Fruit fly (Drosophila melanogaster) whole organism, embryonic: Measurements from ENCODE around the gene CG42542.

Experiments used
- Bdp1 ChIP-seq: fragments of 200-800 bp; sonication (Bioruptor generic); optimal IDR thresholded peaks from 3 replicates; lab custom pipeline; 2016; ENCODE audit warnings: missing biosample characterization, missing genetic modification characterization
- BtbVII ChIP-seq: fragments of 200-800 bp; sonication (Bioruptor generic); optimal IDR thresholded peaks from 3 replicates; lab custom pipeline; 2017; ENCODE audit warnings: missing biosample characterization, mild to moderate bottlenecking, missing genetic modification characterization
- Bteb2 ChIP-seq: fragments of 200-800 bp; sonication (Bioruptor generic); optimal IDR thresholded peaks from 2 replicates; lab custom pipeline; 2016; ENCODE audit warnings: missing biosample characterization, missing genetic modification characterization
- C15 ChIP-seq: fragments of 200-800 bp; sonication (Bioruptor generic); IDR thresholded peaks from 3 replicates; pipeline ENCODE4 v1.3.6; 2022; ENCODE audit warnings: missing biosample characterization, missing genetic modification characterization
- CG10267 ChIP-seq: fragments of 200-800 bp; sonication (Bioruptor generic); optimal IDR thresholded peaks from 2 replicates; lab custom pipeline; 2018; ENCODE audit warnings: missing biosample characterization, mild to moderate bottlenecking, missing genetic modification characterization, moderate library complexity
- CG10321 ChIP-seq: fragments of 200-800 bp; sonication (Bioruptor generic); IDR thresholded peaks from 2 replicates; pipeline ENCODE4 v1.3.6; 2022; ENCODE audit warnings: missing biosample characterization, missing genetic modification characterization
- CG10959 ChIP-seq: fragments of 200-800 bp; sonication (Bioruptor generic); IDR thresholded peaks from 2 replicates; pipeline ENCODE4 v1.3.6; 2022; ENCODE audit warnings: missing biosample characterization, missing genetic modification characterization
- CG12155 ChIP-seq: fragments of 200-800 bp; sonication (Bioruptor generic); optimal IDR thresholded peaks from 3 replicates; lab custom pipeline; 2016; ENCODE audit warnings: missing biosample characterization, missing genetic modification characterization
- CG12219 ChIP-seq: fragments of 200-800 bp; sonication (Bioruptor generic); optimal IDR thresholded peaks from 3 replicates; lab custom pipeline; 2018; ENCODE audit warnings: missing biosample characterization, mild to moderate bottlenecking, missing genetic modification characterization
- CG13424 ChIP-seq: fragments of 200-800 bp; sonication (Bioruptor generic); optimal IDR thresholded peaks from 2 replicates; lab custom pipeline; 2019; ENCODE audit warnings: missing biosample characterization, mild to moderate bottlenecking, missing genetic modification characterization, moderate library complexity
- CG16815 ChIP-seq: fragments of 200-800 bp; sonication (Bioruptor generic); optimal IDR thresholded peaks from 3 replicates; lab custom pipeline; 2017; ENCODE audit warnings: missing biosample characterization, mild to moderate bottlenecking, missing genetic modification characterization
- CG17359 ChIP-seq: fragments of 200-800 bp; sonication (Bioruptor generic); optimal IDR thresholded peaks from 3 replicates; lab custom pipeline; 2018; ENCODE audit warnings: missing biosample characterization, mild to moderate bottlenecking, missing genetic modification characterization, moderate library complexity
- CG17568 ChIP-seq: fragments of 200-800 bp; sonication (Bioruptor generic); optimal IDR thresholded peaks from 2 replicates; lab custom pipeline; 2018; ENCODE audit warnings: missing biosample characterization, mild to moderate bottlenecking, missing genetic modification characterization, moderate library complexity
- CG2116 ChIP-seq: fragments of 200-800 bp; sonication (Bioruptor generic); optimal IDR thresholded peaks from 3 replicates; lab custom pipeline; 2018; ENCODE audit warnings: missing biosample characterization, mild to moderate bottlenecking, missing genetic modification characterization
- CG4617 ChIP-seq: fragments of 200-800 bp; sonication (Bioruptor generic); optimal IDR thresholded peaks from 3 replicates; lab custom pipeline; 2016; ENCODE audit warnings: missing biosample characterization, missing genetic modification characterization, borderline replicate concordance
- CG4854 ChIP-seq: fragments of 200-800 bp; sonication (Bioruptor generic); optimal IDR thresholded peaks from 2 replicates; lab custom pipeline; 2016; ENCODE audit warnings: missing biosample characterization, missing genetic modification characterization, inconsistent platforms
- CG6175 ChIP-seq: fragments of 200-800 bp; sonication (Bioruptor generic); IDR thresholded peaks from 3 replicates; pipeline ENCODE4 v1.3.6; 2022; ENCODE audit warnings: missing biosample characterization, missing genetic modification characterization
- CG6765 ChIP-seq: fragments of 200-800 bp; sonication (Bioruptor generic); optimal IDR thresholded peaks from 3 replicates; lab custom pipeline; 2017; ENCODE audit warnings: missing biosample characterization, mild to moderate bottlenecking, missing genetic modification characterization
- CG6813 ChIP-seq: fragments of 200-800 bp; sonication (Bioruptor generic); optimal IDR thresholded peaks from 2 replicates; lab custom pipeline; 2017; ENCODE audit warnings: missing biosample characterization, missing genetic modification characterization, mild to moderate bottlenecking, moderate library complexity, missing genetic modification reagents
- CG8290 ChIP-seq, 3 experiments: fragments of 200-800 bp; sonication (Bioruptor generic); optimal IDR thresholded peaks; 2 replicates each; lab custom pipeline; 2016 to 2019; ENCODE audit warnings: missing biosample characterization in 3 of 3, missing genetic modification characterization in 3 of 3, mild to moderate bottlenecking in 2 of 3, moderate library complexity in 1 of 3
- CG9215 ChIP-seq: fragments of 200-800 bp; sonication (Bioruptor generic); IDR thresholded peaks from 2 replicates; pipeline ENCODE4 v1.3.6; 2022; ENCODE audit warnings: missing biosample characterization, missing genetic modification characterization
- CrebB ChIP-seq: fragments of 200-800 bp; sonication (Bioruptor generic); optimal IDR thresholded peaks from 3 replicates; lab custom pipeline; 2018; ENCODE audit warnings: missing biosample characterization, mild to moderate bottlenecking, missing genetic modification characterization
- D19B ChIP-seq: fragments of 200-800 bp; sonication (Bioruptor generic); optimal IDR thresholded peaks from 2 replicates; lab custom pipeline; 2017; ENCODE audit warnings: missing biosample characterization, mild to moderate bottlenecking, missing genetic modification characterization
- Doc2 ChIP-seq: fragments of 200-800 bp; sonication (Bioruptor generic); IDR thresholded peaks from 2 replicates; pipeline ENCODE4 v1.3.6; 2022; ENCODE audit warnings: missing biosample characterization, missing genetic modification characterization
- Fer2 ChIP-seq: fragments of 200-800 bp; sonication (Bioruptor generic); optimal IDR thresholded peaks from 2 replicates; lab custom pipeline; 2018; ENCODE audit warnings: missing biosample characterization, mild to moderate bottlenecking, missing genetic modification characterization, moderate library complexity
- HLH3B ChIP-seq: fragments of 200-800 bp; sonication (Bioruptor generic); IDR thresholded peaks from 2 replicates; pipeline ENCODE4 v1.3.6; 2022; ENCODE audit warnings: missing biosample characterization, missing genetic modification characterization
- HLH54F ChIP-seq: fragments of 200-800 bp; sonication (Bioruptor generic); optimal IDR thresholded peaks from 3 replicates; lab custom pipeline; 2016; ENCODE audit warnings: missing biosample characterization, missing genetic modification characterization
- Hand ChIP-seq: fragments of 200-800 bp; sonication (Bioruptor generic); optimal IDR thresholded peaks from 2 replicates; lab custom pipeline; 2017; ENCODE audit warnings: mild to moderate bottlenecking, missing biosample characterization, missing genetic modification reagents, missing genetic modification characterization
- Hr51 ChIP-seq, 2 experiments: fragments of 200-800 bp; sonication (Bioruptor generic); optimal IDR thresholded peaks; 2 replicates in 1 of 2; 3 replicates in 1 of 2; lab custom pipeline; 2016 to 2018; ENCODE audit warnings: missing biosample characterization in 2 of 2, missing genetic modification characterization in 2 of 2, mild to moderate bottlenecking in 1 of 2, moderate library complexity in 1 of 2
- Mad ChIP-seq: fragments of 200-800 bp; sonication (Bioruptor generic); optimal IDR thresholded peaks from 2 replicates; lab custom pipeline; 2016; ENCODE audit warnings: missing biosample characterization, missing genetic modification characterization
- NfI ChIP-seq: fragments of 200-800 bp; sonication (Bioruptor generic); optimal IDR thresholded peaks from 3 replicates; lab custom pipeline; 2018; ENCODE audit warnings: missing biosample characterization, mild to moderate bottlenecking, missing genetic modification characterization, moderate library complexity
- Oaz ChIP-seq: fragments of 200-800 bp; sonication (Bioruptor generic); IDR thresholded peaks from 2 replicates; pipeline ENCODE4 v1.3.6; 2022; ENCODE audit warnings: missing biosample characterization, missing genetic modification characterization
- Ptx1 ChIP-seq: fragments of 200-800 bp; sonication (Bioruptor generic); IDR thresholded peaks from 2 replicates; pipeline ENCODE4 v1.3.6; 2022; ENCODE audit warnings: missing biosample characterization, missing genetic modification characterization
- abd-A ChIP-seq: fragments of 200-800 bp; sonication (Bioruptor generic); optimal IDR thresholded peaks from 3 replicates; lab custom pipeline; 2019; ENCODE audit warnings: missing biosample characterization, mild to moderate bottlenecking, missing genetic modification characterization, moderate library complexity
- amos ChIP-seq: fragments of 200-800 bp; sonication (Bioruptor generic); IDR thresholded peaks from 2 replicates; pipeline ENCODE4 v1.3.6; 2022; ENCODE audit warnings: missing biosample characterization, missing genetic modification characterization; ENCODE audit not compliant: partially characterized antibody
- ase ChIP-seq: fragments of 200-800 bp; sonication (Bioruptor generic); IDR thresholded peaks from 3 replicates; pipeline ENCODE4 v1.3.6; 2022; ENCODE audit warnings: missing biosample characterization, missing genetic modification characterization
- crc ChIP-seq: fragments of 200-800 bp; sonication (Bioruptor generic); optimal IDR thresholded peaks from 2 replicates; lab custom pipeline; 2016; ENCODE audit warnings: missing biosample characterization, missing genetic modification characterization
- dimm ChIP-seq: fragments of 200-800 bp; sonication (Bioruptor generic); IDR thresholded peaks from 2 replicates; pipeline ENCODE4 v1.3.6; 2022; ENCODE audit warnings: missing biosample characterization, missing genetic modification characterization
- dpn ChIP-seq, 2 experiments: fragments of 200-800 bp; sonication (Bioruptor generic); optimal IDR thresholded peaks; 3 replicates each; lab custom pipeline; 2016; ENCODE audit warnings: missing biosample characterization in 2 of 2, missing genetic modification characterization in 2 of 2
- gce ChIP-seq: fragments of 200-800 bp; sonication (Bioruptor generic); IDR thresholded peaks from 3 replicates; pipeline ENCODE4 v1.3.6; 2022; ENCODE audit warnings: missing biosample characterization, missing genetic modification characterization
- gsb ChIP-seq: fragments of 200-800 bp; sonication (Bioruptor generic); IDR thresholded peaks from 2 replicates; pipeline ENCODE4 v1.3.6; 2022; ENCODE audit warnings: missing biosample characterization, missing genetic modification characterization
- lilli ChIP-seq: fragments of 200-800 bp; sonication (Bioruptor generic); optimal IDR thresholded peaks from 3 replicates; lab custom pipeline; 2016; ENCODE audit warnings: missing biosample characterization, missing genetic modification characterization
- otp ChIP-seq: fragments of 200-800 bp; sonication (Bioruptor generic); IDR thresholded peaks from 3 replicates; pipeline ENCODE4, ENCODE4 v1.3.6; 2022; ENCODE audit warnings: missing biosample characterization, missing genetic modification characterization
- pho ChIP-seq: fragments of 200-800 bp; sonication (Bioruptor generic); optimal IDR thresholded peaks from 2 replicates; lab custom pipeline; 2016; ENCODE audit warnings: missing biosample characterization, missing genetic modification characterization
- run ChIP-seq: fragments of 200-800 bp; sonication (Bioruptor generic); optimal IDR thresholded peaks from 3 replicates; lab custom pipeline; 2018; ENCODE audit warnings: missing biosample characterization, mild to moderate bottlenecking, missing genetic modification characterization
- so ChIP-seq: fragments of 200-800 bp; sonication (Bioruptor generic); IDR thresholded peaks from 3 replicates; pipeline ENCODE4 v1.3.6; 2022; ENCODE audit warnings: missing biosample characterization, missing genetic modification characterization
- vnd ChIP-seq: fragments of 200-800 bp; sonication (Bioruptor generic); IDR thresholded peaks from 3 replicates; pipeline ENCODE4 v1.3.6; 2022; ENCODE audit warnings: missing biosample characterization, missing genetic modification characterization; ENCODE audit not compliant: partially characterized antibody
- vvl ChIP-seq: fragments of 200-800 bp; sonication (Bioruptor generic); IDR thresholded peaks from 2 replicates; pipeline ENCODE4 v1.3.6; 2022; ENCODE audit warnings: missing biosample characterization, missing genetic modification characterization
- wek ChIP-seq: fragments of 200-800 bp; sonication (Bioruptor generic); optimal IDR thresholded peaks from 3 replicates; lab custom pipeline; 2018; ENCODE audit warnings: missing biosample characterization, mild to moderate bottlenecking, missing genetic modification characterization, moderate library complexity

Gene CG42542

DNA sequence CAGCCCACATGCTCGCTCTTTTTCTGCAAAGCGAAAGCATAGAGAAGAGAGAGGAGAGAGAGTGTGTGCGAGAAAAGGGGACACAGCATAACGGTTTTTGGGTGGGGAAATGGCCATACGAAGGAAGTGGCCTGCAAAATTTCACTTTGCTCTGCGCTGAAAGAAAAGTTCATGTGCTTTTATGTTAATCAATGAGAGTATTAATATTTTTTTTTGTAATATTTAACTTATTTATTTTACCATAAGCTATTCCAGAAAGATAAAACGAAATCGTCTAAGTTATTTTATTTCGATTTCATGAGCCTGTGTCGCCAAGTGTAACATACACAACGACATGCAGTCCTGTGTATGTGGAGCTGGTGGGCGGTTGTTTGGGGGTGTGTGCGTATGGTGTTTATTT is 54.1 kb downstream of the CG42542 start (continued):
- TF ChIP-seq Mad = peak; percentile 11
- peak; percentile 42; the same call in 1 of the 2 replicates for TF ChIP-seq dimm (GFP tag; lab: Robert Waterston, UW)
- 0 out of 3 replicates have a peak, but pooled peaks have one; percentile 38 for TF ChIP-seq gce (GFP tag; lab: Robert Waterston, UW)
- peak; percentile 39 for TF ChIP-seq CG10267 (tag; lab: Kevin White, UChicago)
- peak; percentile 76 for TF ChIP-seq Ptx1 (GFP tag; lab: Robert Waterston, UW)
- peak; percentile 73 for TF ChIP-seq BtbVII (GFP tag; lab: Kevin White, UChicago)
- peak; percentile 65 for TF ChIP-seq lilli (GFP tag; lab: Kevin White, UChicago)
- peak; percentile 84 for TF ChIP-seq vvl (GFP tag; lab: Robert Waterston, UW)
- no peak for TF ChIP-seq wek
- no peak for TF ChIP-seq CG17568 (GFP tag; lab: Kevin White, UChicago)
- TF ChIP-seq ase (GFP tag; lab: Robert Waterston, UW) = peak; percentile 56; the same call in 2 of the 3 replicates
- peak; percentile 32 for TF ChIP-seq HLH54F (GFP tag; lab: Kevin White, UChicago)
- peak; percentile 30; the same call in 1 of the 2 replicates for TF ChIP-seq CG10321 (GFP tag; lab: Robert Waterston, UW)
- peak; percentile 23 for TF ChIP-seq CG12219 (GFP tag; lab: Kevin White, UChicago)
- TF ChIP-seq Hand (GFP tag; lab: Kevin White, UChicago) = peak; percentile 89
- TF ChIP-seq CG10959 (GFP tag; lab: Robert Waterston, UW) = no peak
- peak; percentile 47 for TF ChIP-seq CG6765 (GFP tag; lab: Kevin White, UChicago)
- TF ChIP-seq dpn (GFP tag; optimal IDR thresholded peaks at IDR 0.05; lab: Kevin White, UChicago) = peak in 1 of 2 experiments; percentile 49
- TF ChIP-seq Hr51 (GFP tag; optimal IDR thresholded peaks at IDR 0.05; lab: Kevin White, UChicago) = peak in 1 of 2 experiments; percentile 30
- TF ChIP-seq otp = no peak
- 0 out of 2 replicates have a peak, but pooled peaks have one; percentile 5 for TF ChIP-seq Doc2 (GFP tag; lab: Robert Waterston, UW)
- TF ChIP-seq amos (GFP tag; lab: Robert Waterston, UW) = no peak
- no peak for TF ChIP-seq abd-A (tag; lab: Kevin White, UChicago)
- TF ChIP-seq HLH3B (GFP tag; lab: Robert Waterston, UW) = peak; percentile 68
- TF ChIP-seq Bteb2 = peak; percentile 9
- peak; percentile 66 for TF ChIP-seq CG6813 (GFP tag; lab: Kevin White, UChicago)
- TF ChIP-seq Oaz (GFP tag; lab: Robert Waterston, UW) = 0 out of 2 replicates have a peak, but pooled peaks have one; percentile 21
- TF ChIP-seq CG12155 (GFP tag; lab: Kevin White, UChicago) = peak; percentile 40
- TF ChIP-seq CrebB = peak; percentile 67
- TF ChIP-seq CG13424 (tag; lab: Kevin White, UChicago) = peak; percentile 76
- 0 out of 3 replicates have a peak, but pooled peaks have one; percentile 26 for TF ChIP-seq C15
- TF ChIP-seq CG6175 (GFP tag; lab: Robert Waterston, UW) = 0 out of 3 replicates have a peak, but pooled peaks have one; percentile 57
- peak; percentile 73; the same call in 1 of the 3 replicates for TF ChIP-seq so (GFP tag; lab: Robert Waterston, UW)
- peak; percentile 28 for TF ChIP-seq CG16815 (GFP tag; lab: Kevin White, UChicago)
- no peak for TF ChIP-seq CG8290 (GFP tag; optimal IDR thresholded peaks at IDR 0.05; lab: Kevin White, UChicago)
- TF ChIP-seq CG8290 (tag; optimal IDR thresholded peaks at IDR 0.05; lab: Kevin White, UChicago) = no peak
- TF ChIP-seq Fer2 (tag; lab: Kevin White, UChicago) = peak; percentile 29
- no peak for TF ChIP-seq crc (GFP tag; lab: Kevin White, UChicago)
- TF ChIP-seq gsb (GFP tag; lab: Robert Waterston, UW) = peak; percentile 57; the same call in 1 of the 2 replicates
- peak; percentile 69 for TF ChIP-seq CG17359 (tag; lab: Kevin White, UChicago)
- peak; percentile 74 for TF ChIP-seq NfI (GFP tag; lab: Kevin White, UChicago)
- TF ChIP-seq CG4854 (GFP tag; lab: Kevin White, UChicago) = no peak
- peak; percentile 70 for TF ChIP-seq CG9215 (GFP tag; lab: Robert Waterston, UW)
- peak; percentile 46 for TF ChIP-seq pho (GFP tag; lab: Kevin White, UChicago)
- peak; percentile 25 for TF ChIP-seq CG2116 (GFP tag; lab: Kevin White, UChicago)
- TF ChIP-seq D19B (GFP tag; lab: Kevin White, UChicago) = peak; percentile 16
- peak; percentile 10 for TF ChIP-seq run (tag; lab: Kevin White, UChicago)
- no peak for TF ChIP-seq CG4617 (GFP tag; lab: Kevin White, UChicago)
- peak; percentile 18 for TF ChIP-seq Bdp1
- TF ChIP-seq vnd (GFP tag; lab: Robert Waterston, UW) = no peak
